Fruit fly (Drosophila melanogaster) whole organism: Measurements from ENCODE around the gene mtTFB2.

Experiments
- CG8478 ChIP-seq: fragments of >200 bp; optimal IDR thresholded peaks from 2 replicates; lab custom pipeline; 2018; ENCODE audit warnings: inconsistent platforms
- Dll ChIP-seq: fragments of >200 bp; optimal IDR thresholded peaks from 2 replicates; lab custom pipeline; 2017
- EcR ChIP-seq, 2 experiments: fragments of >200 bp; optimal IDR thresholded peaks; 2 replicates each; lab custom pipeline; 2017; ENCODE audit warnings: missing biosample characterization in 2 of 2, missing genetic modification characterization in 2 of 2, missing genetic modification reagents in 2 of 2
- usp ChIP-seq: fragments of >200 bp; optimal IDR thresholded peaks from 2 replicates; lab custom pipeline; 2017; ENCODE audit warnings: missing biosample characterization, missing genetic modification characterization, mixed read lengths

- TF ChIP-seq CG8478: no peak
- TF ChIP-seq usp (GFP tag; lab: Kevin White, UChicago): no peak
- no peak for TF ChIP-seq EcR (GFP tag; optimal IDR thresholded peaks at IDR 0.05; lab: Kevin White, UChicago)
- no peak for TF ChIP-seq Dll (lab: Kevin White, UChicago)
Observed at dm6 chr3R:9996689-9997213, 48.6 kb upstream of the mtTFB2 start, which contains the start of the genes Gr85a and Spn85F.
